Worm (Caenorhabditis elegans) whole organism, L2 larva: ENCODE data around the gene srt-7.

ENCODE experiments used
- C34F6.9 ChIP-seq: fragments of 150-350 bp; optimal IDR thresholded peaks from 2 replicates; lab custom pipeline; 2014; ENCODE audit warnings: missing biosample characterization, missing genetic modification characterization
- R02D3.7 ChIP-seq: fragments of 150-350 bp; optimal IDR thresholded peaks from 2 replicates; lab custom pipeline; 2014; ENCODE audit warnings: missing biosample characterization, missing genetic modification characterization
- Y55F3AM.14 ChIP-seq: fragments of 200-800 bp; sonication (Bioruptor generic); optimal IDR thresholded peaks from 2 replicates; lab custom pipeline; 2018; ENCODE audit warnings: mild to moderate bottlenecking, missing genetic modification characterization, missing compliant biosample characterization
- ZK546.5 ChIP-seq: sonication (generic microtip); optimal IDR thresholded peaks from 2 replicates; lab custom pipeline; 2017; ENCODE audit warnings: missing biosample characterization, missing genetic modification characterization
- alr-1 ChIP-seq: fragments of 150-350 bp; optimal IDR thresholded peaks from 2 replicates; lab custom pipeline; 2014; ENCODE audit warnings: missing biosample characterization, missing genetic modification characterization
- aly-2 ChIP-seq: fragments of 150-350 bp; optimal IDR thresholded peaks from 2 replicates; lab custom pipeline; 2014; ENCODE audit warnings: missing biosample characterization, missing genetic modification characterization
- ama-1 ChIP-seq: fragments of 150-350 bp; optimal IDR thresholded peaks from 2 replicates; lab custom pipeline; 2018; ENCODE audit warnings: inconsistent platforms
- ceh-16 ChIP-seq: fragments of 150-350 bp; optimal IDR thresholded peaks from 2 replicates; lab custom pipeline; 2014; ENCODE audit warnings: missing biosample characterization, missing genetic modification characterization
- crh-2 ChIP-seq: sonication (generic microtip); optimal IDR thresholded peaks from 2 replicates; lab custom pipeline; 2017; ENCODE audit warnings: missing biosample characterization, missing genetic modification characterization
- dmd-4 ChIP-seq: sonication (generic microtip); optimal IDR thresholded peaks from 2 replicates; lab custom pipeline; 2017; ENCODE audit warnings: missing biosample characterization, missing genetic modification characterization
- egl-27 ChIP-seq: sonication (generic microtip); optimal IDR thresholded peaks from 3 replicates; lab custom pipeline; 2017; ENCODE audit warnings: missing biosample characterization, missing genetic modification reagents, missing genetic modification characterization
- elt-1 ChIP-seq: fragments of 150-350 bp; optimal IDR thresholded peaks from 2 replicates; lab custom pipeline; 2014; ENCODE audit warnings: missing biosample characterization, missing genetic modification characterization
- elt-3 ChIP-seq: sonication (generic microtip); optimal IDR thresholded peaks from 2 replicates; lab custom pipeline; 2017; ENCODE audit warnings: missing biosample characterization, missing genetic modification characterization
- fos-1 ChIP-seq: fragments of 150-350 bp; optimal IDR thresholded peaks from 2 replicates; lab custom pipeline; 2014; ENCODE audit warnings: missing biosample characterization, missing genetic modification characterization
- gmeb-1 ChIP-seq: fragments of 150-350 bp; optimal IDR thresholded peaks from 2 replicates; lab custom pipeline; 2014; ENCODE audit warnings: missing biosample characterization, missing genetic modification characterization
- lin-11 ChIP-seq: fragments of 150-350 bp; sonication (generic microtip); optimal IDR thresholded peaks from 2 replicates; lab custom pipeline; 2014; ENCODE audit warnings: missing biosample characterization, missing genetic modification characterization, inconsistent platforms, mixed read lengths
- lin-39 ChIP-seq: fragments of 150-350 bp; optimal IDR thresholded peaks from 2 replicates; lab custom pipeline; 2014; ENCODE audit warnings: missing biosample characterization, missing genetic modification reagents, missing genetic modification characterization
- lsy-2 ChIP-seq, 2 experiments: fragments of 150-350 bp in 1 of 2; sonication (generic microtip) in 1 of 2; optimal IDR thresholded peaks; 2 replicates each; lab custom pipeline; 2014 to 2017; ENCODE audit warnings: missing biosample characterization in 2 of 2, missing genetic modification characterization in 2 of 2
- mbf-1 ChIP-seq: sonication (generic microtip); optimal IDR thresholded peaks from 2 replicates; lab custom pipeline; 2017; ENCODE audit warnings: missing biosample characterization, missing genetic modification characterization
- mdl-1 ChIP-seq, 2 experiments: fragments of 150-350 bp in 1 of 2; sonication (generic microtip) in 1 of 2; optimal IDR thresholded peaks; 2 replicates each; lab custom pipeline; 2017; ENCODE audit warnings: missing biosample characterization in 2 of 2, missing genetic modification characterization in 2 of 2
- nhr-10 ChIP-seq: sonication (generic microtip); optimal IDR thresholded peaks from 2 replicates; lab custom pipeline; 2017; ENCODE audit warnings: missing biosample characterization, missing genetic modification characterization
- nhr-129 ChIP-seq: fragments of 150-350 bp; optimal IDR thresholded peaks from 2 replicates; lab custom pipeline; 2014; ENCODE audit warnings: missing biosample characterization, missing genetic modification characterization
- nhr-21 ChIP-seq: fragments of 150-350 bp; optimal IDR thresholded peaks from 2 replicates; lab custom pipeline; 2014; ENCODE audit warnings: missing biosample characterization, missing genetic modification characterization
- nhr-23 ChIP-seq: fragments of 150-350 bp; optimal IDR thresholded peaks from 2 replicates; lab custom pipeline; 2014; ENCODE audit warnings: missing biosample characterization, missing genetic modification reagents, missing genetic modification characterization
- nhr-25 ChIP-seq: fragments of 150-350 bp; sonication (generic microtip); optimal IDR thresholded peaks from 3 replicates; lab custom pipeline; 2014; ENCODE audit warnings: missing biosample characterization, missing genetic modification characterization
- sem-4 ChIP-seq: fragments of 150-350 bp; optimal IDR thresholded peaks from 2 replicates; lab custom pipeline; 2014; ENCODE audit warnings: missing biosample characterization, missing genetic modification reagents, missing genetic modification characterization
- sma-3 ChIP-seq: sonication (generic microtip); optimal IDR thresholded peaks from 2 replicates; lab custom pipeline; 2016; ENCODE audit warnings: missing genetic modification reagents, missing genetic modification characterization, missing compliant biosample characterization
- sma-9 ChIP-seq, 2 experiments: fragments of 150-350 bp in 1 of 2; sonication (generic microtip) in 1 of 2; optimal IDR thresholded peaks; 2 replicates each; lab custom pipeline; 2014 to 2016; ENCODE audit warnings: missing genetic modification characterization in 2 of 2, mild to moderate bottlenecking in 1 of 2, missing biosample characterization in 1 of 2, missing compliant biosample characterization in 1 of 2, missing genetic modification reagents in 1 of 2, moderate library complexity in 1 of 2
- snpc-4 ChIP-seq: fragments of 150-350 bp; optimal IDR thresholded peaks from 2 replicates; lab custom pipeline; 2014; ENCODE audit warnings: missing biosample characterization, missing genetic modification characterization
- unc-39 ChIP-seq: fragments of 150-350 bp; optimal IDR thresholded peaks from 2 replicates; lab custom pipeline; 2014; ENCODE audit warnings: missing biosample characterization, missing genetic modification characterization
- unc-62 ChIP-seq: fragments of 150-350 bp; optimal IDR thresholded peaks from 2 replicates; lab custom pipeline; 2014; ENCODE audit warnings: missing biosample characterization, missing genetic modification reagents, missing genetic modification characterization
- ztf-11 ChIP-seq: sonication (generic microtip); optimal IDR thresholded peaks from 2 replicates; lab custom pipeline; 2017; ENCODE audit warnings: missing biosample characterization, missing genetic modification characterization
- ztf-4 ChIP-seq: fragments of 150-350 bp; optimal IDR thresholded peaks from 2 replicates; lab custom pipeline; 2014; ENCODE audit warnings: missing biosample characterization, missing genetic modification characterization

srt-7 gene

DNA sequence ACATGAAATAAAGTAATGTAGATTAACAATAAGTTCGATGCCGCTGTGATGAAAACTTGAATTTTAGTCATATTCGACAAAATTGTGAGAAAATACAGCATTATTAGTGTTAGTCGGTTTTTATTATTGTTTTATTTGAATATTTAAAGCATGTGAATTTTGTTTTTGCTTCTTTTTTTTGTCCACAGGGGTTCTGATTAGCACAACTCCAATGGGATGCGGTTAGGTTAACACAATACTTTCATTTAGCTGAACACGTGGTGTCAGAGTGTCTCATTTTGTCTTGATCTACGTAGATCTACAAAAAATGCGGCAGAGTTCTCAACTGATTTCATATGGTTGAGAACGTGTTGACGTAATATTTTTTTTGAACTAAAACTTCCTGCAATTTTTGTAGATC lies 12.5 kb upstream of the srt-7 start, which contains the start of gene str-40:
Gene str-40, minus strand, starts transcription at position 101 of the 400 bp plus-strand sequence.
- TF ChIP-seq ztf-11 (tag; lab: Kevin White, UChicago) = no peak
- no peak for TF ChIP-seq ZK546.5 (tag; lab: Kevin White, UChicago)
- no peak for TF ChIP-seq nhr-23 (tag; lab: Kevin White, UChicago)
- TF ChIP-seq ceh-16 (tag; lab: Kevin White, UChicago) = no peak
- TF ChIP-seq unc-62 = no peak
- TF ChIP-seq nhr-10 = no peak
- no peak for TF ChIP-seq snpc-4 (tag; lab: Kevin White, UChicago)
- no peak for TF ChIP-seq elt-1 (tag; lab: Kevin White, UChicago)
- no peak for TF ChIP-seq egl-27 (tag; lab: Kevin White, UChicago)
- TF ChIP-seq nhr-21 (tag; lab: Kevin White, UChicago) = no peak
- no peak for TF ChIP-seq lin-11 (tag; lab: Kevin White, UChicago)
- no peak for TF ChIP-seq unc-39 (tag; lab: Kevin White, UChicago)
- no peak for TF ChIP-seq mdl-1 (tag; optimal IDR thresholded peaks at IDR 0.05; lab: Kevin White, UChicago)
- no peak for TF ChIP-seq R02D3.7
- no peak for TF ChIP-seq ztf-4 (tag; lab: Kevin White, UChicago)
- no peak for TF ChIP-seq gmeb-1
- TF ChIP-seq sma-3 = no peak
- TF ChIP-seq aly-2 (tag; lab: Kevin White, UChicago) = no peak
- no peak for TF ChIP-seq ama-1 (lab: Kevin White, UChicago)
- TF ChIP-seq, all 48 proteins: peak for 0

DNA sequence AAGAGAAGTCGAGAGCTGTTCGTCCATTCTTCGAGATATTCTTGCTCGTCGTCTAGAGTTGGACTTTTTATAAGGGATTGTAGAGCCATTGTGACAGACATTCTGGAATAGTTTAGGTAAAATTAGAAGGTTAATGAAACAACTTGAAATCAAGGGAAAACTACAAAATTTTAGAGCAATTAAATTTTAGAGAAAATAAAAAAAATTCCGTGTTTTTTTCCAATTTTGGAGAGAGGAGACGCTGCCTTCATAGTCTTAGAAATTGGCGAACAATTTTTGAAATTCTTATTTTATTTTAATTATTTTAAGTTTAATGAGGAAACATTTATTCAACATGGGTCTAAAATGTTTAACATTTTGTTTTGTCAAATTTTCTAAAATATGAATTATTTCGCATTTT lies 10.0 kb upstream of the srt-7 start, which contains the start of gene C50H11.13:
Gene C50H11.13, minus strand, starts transcription at position 101 of the 400 bp plus-strand sequence.
- TF ChIP-seq ztf-11 (tag; lab: Kevin White, UChicago) (no peak), alr-1 (tag; lab: Kevin White, UChicago) (no peak), lin-39 (tag; lab: Kevin White, UChicago) (no peak), mbf-1 (tag; lab: Kevin White, UChicago) (no peak), elt-3 (tag; lab: Kevin White, UChicago) (no peak)

DNA sequence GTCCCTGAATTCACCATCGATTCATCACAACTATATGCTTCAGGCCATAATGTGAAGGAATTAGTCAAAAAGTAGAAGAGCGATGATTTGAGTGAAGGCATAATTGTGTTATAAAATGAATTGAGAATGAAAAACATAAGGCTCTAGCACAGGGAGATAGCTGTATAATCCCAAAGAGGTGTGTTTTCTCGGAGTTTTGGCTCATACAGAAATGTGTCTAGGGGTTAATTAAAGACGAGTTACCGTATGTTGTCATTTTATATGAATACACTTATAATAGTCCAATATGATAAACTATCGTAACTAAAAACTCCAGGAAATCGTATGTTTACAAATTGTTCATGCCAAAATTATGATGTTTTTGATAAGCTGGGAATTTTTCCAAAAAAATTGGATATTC lies 779 bp upstream of the srt-7 start, which contains the start of gene srt-5:
Gene srt-5, minus strand, starts transcription at position 101 of the 400 bp plus-strand sequence.
- TF ChIP-seq elt-3 (tag; lab: Kevin White, UChicago) = no peak
- TF ChIP-seq sem-4 = no peak
- no peak for TF ChIP-seq crh-2

DNA sequence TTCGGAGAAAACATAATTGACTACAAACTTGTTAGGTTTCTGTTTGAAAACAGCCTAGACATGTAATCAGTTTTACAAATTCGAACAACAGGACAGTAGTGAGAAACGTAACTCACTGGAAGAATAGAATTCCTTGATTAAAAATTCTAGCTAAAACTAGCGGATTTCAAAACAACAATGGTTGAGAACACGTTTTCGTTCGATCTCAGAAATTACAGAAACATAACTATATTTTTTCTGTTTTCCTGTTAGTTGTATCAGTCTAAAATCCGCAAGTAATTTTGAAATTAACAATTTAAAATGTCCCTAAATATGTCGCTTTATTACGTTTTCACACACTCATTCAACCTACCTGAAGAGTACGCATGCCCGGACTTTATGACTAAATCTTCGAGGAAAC lies 4.7 kb downstream of the srt-7 start, which contains the start of gene srt-8:
Gene srt-8, plus strand, starts transcription at position 301 of the 400 bp plus-strand sequence.
- TF ChIP-seq ceh-16 (tag; lab: Kevin White, UChicago) = no peak
- TF ChIP-seq mbf-1 (tag; lab: Kevin White, UChicago) = no peak
- no peak for TF ChIP-seq Y55F3AM.14
- no peak for TF ChIP-seq nhr-25 (tag; lab: Kevin White, UChicago)
- TF ChIP-seq, all 48 proteins: peak for 0

DNA sequence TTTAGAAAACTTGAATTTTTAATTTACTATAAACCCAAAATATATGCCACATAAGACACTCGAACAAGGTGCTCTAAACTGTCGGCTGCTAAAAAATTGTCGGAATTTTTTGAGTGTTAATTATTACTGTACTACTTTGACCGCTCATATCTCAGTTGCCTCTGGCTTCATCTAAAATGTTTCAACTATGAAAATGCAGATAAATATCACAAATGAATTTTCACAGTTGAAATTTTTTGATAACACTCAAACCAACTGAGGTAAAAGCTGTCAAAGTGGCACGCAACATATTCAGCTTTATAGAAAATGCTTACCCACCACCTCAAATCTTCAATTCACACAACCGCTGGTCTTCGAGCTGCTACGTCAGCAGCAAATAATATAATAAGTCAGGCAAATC lies 7.2 kb downstream of the srt-7 start, which contains the start of gene acs-21:
Gene acs-21, plus strand, starts transcription at position 301 of the 400 bp plus-strand sequence.
- TF ChIP-seq unc-62 (no peak), lin-39 (tag; lab: Kevin White, UChicago) (no peak), snpc-4 (tag; lab: Kevin White, UChicago) (no peak)
- TF ChIP-seq, all 48 proteins: peak for 0

DNA sequence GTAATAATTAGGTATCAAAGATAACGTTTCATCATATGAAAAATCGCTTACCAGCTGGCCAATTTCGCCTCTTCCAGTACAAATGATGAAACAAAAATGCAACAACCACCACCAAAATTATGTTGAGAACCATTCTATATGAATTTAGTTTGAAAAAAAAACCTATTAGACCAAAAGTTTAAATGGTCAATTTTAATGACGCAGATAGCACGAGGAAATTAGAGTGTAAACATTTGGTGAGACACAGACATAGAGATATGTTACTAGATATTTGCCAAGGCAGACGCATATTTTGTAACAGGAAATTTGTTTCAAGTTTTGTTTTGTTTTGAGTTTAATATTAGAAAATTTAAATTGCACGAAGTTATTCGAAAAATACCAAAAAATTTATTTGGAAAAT lies 12.8 kb downstream of the srt-7 start, which contains the start of gene cyp-33C9:
Gene cyp-33C9, minus strand, starts transcription at position 211 of the 400 bp plus-strand sequence.
- no peak for TF ChIP-seq ceh-16 (tag; lab: Kevin White, UChicago)
- peak; percentile 47 for TF ChIP-seq sma-9 (GFP tag; optimal IDR thresholded peaks at IDR 0.05; lab: Kevin White, UChicago)
- no peak for TF ChIP-seq sma-9 (tag; optimal IDR thresholded peaks at IDR 0.05; lab: Kevin White, UChicago)
- TF ChIP-seq mdl-1 (tag; optimal IDR thresholded peaks at IDR 0.05; lab: Kevin White, UChicago) = no peak
- TF ChIP-seq dmd-4 (tag; lab: Kevin White, UChicago) = no peak
- peak; percentile 19 for TF ChIP-seq fos-1 (tag; lab: Kevin White, UChicago)
- peak; percentile 50 for TF ChIP-seq C34F6.9 (tag; lab: Kevin White, UChicago)
- TF ChIP-seq lsy-2 (tag; optimal IDR thresholded peaks at IDR 0.05; lab: Kevin White, UChicago) = no peak
- no peak for TF ChIP-seq alr-1 (tag; lab: Kevin White, UChicago)
- peak; percentile 12 for TF ChIP-seq nhr-129
